Fruit fly (Drosophila melanogaster): ENCODE data around the gene CG11889.
A peak's percentile ranks its signal among the peaks of the same experiment; 100 is the strongest.

The CG11889 gene

dm6 chr3R:25249145-25250141 lies 20.6 kb upstream of the CG11889 start, which contains the start of gene Nup358 (continued):
- TF ChIP-seq Dad (GFP tag; optimal IDR thresholded peaks at IDR 0.05) (no peak), odd (GFP tag; optimal IDR thresholded peaks at IDR 0.05) (no peak), disco-r (GFP tag; optimal IDR thresholded peaks at IDR 0.05) (no peak), Rfx (GFP tag; IDR thresholded peaks at IDR 0.05) (peak; percentile 60), gcm2 (GFP tag; optimal IDR thresholded peaks at IDR 0.05) (no peak), da (GFP tag; optimal IDR thresholded peaks at IDR 0.05) (no peak), twi (tag; optimal IDR thresholded peaks at IDR 0.05) (no peak), GATAe (GFP tag; conservative IDR thresholded peaks at IDR 0.05) (no peak), nerfin-1 (tag; optimal IDR thresholded peaks at IDR 0.05) (peak; percentile 98), wdn (GFP tag; IDR thresholded peaks at IDR 0.05) (no peak), CG11085 (GFP tag; IDR thresholded peaks at IDR 0.05) (no peak), phol (tag; optimal IDR thresholded peaks at IDR 0.05) (peak; percentile 73), Oaz (GFP tag; IDR thresholded peaks at IDR 0.05) (no peak), CG18619 (GFP tag; optimal IDR thresholded peaks at IDR 0.05) (no peak), Bteb2 (GFP tag; optimal IDR thresholded peaks at IDR 0.05) (no peak), zen (tag; optimal IDR thresholded peaks at IDR 0.05) (peak; percentile 4), CG42726 (GFP tag; IDR thresholded peaks at IDR 0.05; ENCODE audit: partially characterized antibody) (peak; percentile 99), tx (GFP tag; optimal IDR thresholded peaks at IDR 0.05) (no peak), CG7786 (GFP tag; optimal IDR thresholded peaks at IDR 0.05) (no peak), Dip2 (GFP tag; IDR thresholded peaks at IDR 0.05) (no peak), HLH4C (GFP tag; IDR thresholded peaks at IDR 0.05; ENCODE audit: partially characterized antibody) (peak; percentile 99), CG18011 (GFP tag; optimal IDR thresholded peaks at IDR 0.05) (no peak), CG8281 (tag; optimal IDR thresholded peaks at IDR 0.05) (no peak), btn (GFP tag; optimal IDR thresholded peaks at IDR 0.05) (no peak), jigr1 (GFP tag; IDR thresholded peaks at IDR 0.05) (no peak; the same call in 2 of the 3 replicates), CG2678 (tag; optimal IDR thresholded peaks at IDR 0.05) (no peak), hbn (GFP tag; IDR thresholded peaks at IDR 0.05; ENCODE audit: partially characterized antibody) (peak; percentile 97), Hey (tag; optimal IDR thresholded peaks at IDR 0.05) (no peak), Scr (GFP tag; IDR thresholded peaks at IDR 0.05; ENCODE audit: partially characterized antibody) (peak; percentile 98), CG4424 (GFP tag; optimal IDR thresholded peaks at IDR 0.05) (no peak), stwl (tag; optimal IDR thresholded peaks at IDR 0.05) (peak; percentile 62), cg (GFP tag; optimal IDR thresholded peaks at IDR 0.05) (peak; percentile 85), Ssrp (tag; optimal IDR thresholded peaks at IDR 0.05) (no peak), HHEX (GFP tag; optimal IDR thresholded peaks at IDR 0.05) (no peak), zfh2 (GFP tag; optimal IDR thresholded peaks at IDR 0.05) (no peak), CHES-1-like (GFP tag; optimal IDR thresholded peaks at IDR 0.05) (no peak), C15 (GFP tag; IDR thresholded peaks at IDR 0.05) (no peak), CG10267 (tag; optimal IDR thresholded peaks at IDR 0.05) (peak; percentile 61), tgo (GFP tag; IDR thresholded peaks at IDR 0.05) (no peak), CG9797 (GFP tag; optimal IDR thresholded peaks at IDR 0.05) (peak; percentile 8), pita (GFP tag; optimal IDR thresholded peaks at IDR 0.05) (no peak), corto (GFP tag; optimal IDR thresholded peaks at IDR 0.05) (peak; percentile 16), CG12769 (tag; optimal IDR thresholded peaks at IDR 0.05) (no peak), gsb (GFP tag; IDR thresholded peaks at IDR 0.05) (no peak), cato (GFP tag; optimal IDR thresholded peaks at IDR 0.05; ENCODE audit: borderline replicate concordance) (no peak), dm (GFP tag; optimal IDR thresholded peaks at IDR 0.05) (peak; percentile 21), CG7963 (GFP tag; IDR thresholded peaks at IDR 0.05; ENCODE audit: partially characterized antibody) (peak; percentile 97), CG4730 (GFP tag; IDR thresholded peaks at IDR 0.05) (no peak)
